Worm (Caenorhabditis elegans) whole organism, young adult: ENCODE data around the gene sprr-2.

ENCODE experiments used
- B0261.1 ChIP-seq: sonication (generic microtip); optimal IDR thresholded peaks from 2 replicates; lab custom pipeline; 2016; ENCODE audit warnings: mild to moderate bottlenecking, missing genetic modification characterization, moderate library complexity, missing compliant biosample characterization
- C06A6.2 ChIP-seq: fragments of 200-800 bp; sonication (Bioruptor generic); conservative IDR thresholded peaks from 2 replicates; pipeline ENCODE4 v1.3.6; 2022; ENCODE audit warnings: missing genetic modification characterization, missing compliant biosample characterization
- D2030.7 ChIP-seq: fragments of 200-800 bp; sonication (Bioruptor generic); IDR thresholded peaks from 2 replicates; pipeline ENCODE4 v1.3.6; 2022; ENCODE audit warnings: missing genetic modification reagents, missing genetic modification characterization, missing compliant biosample characterization
- F39B2.1 ChIP-seq: fragments of 200-800 bp; sonication (Bioruptor generic); IDR thresholded peaks from 2 replicates; pipeline ENCODE4 v1.3.6; 2022; ENCODE audit warnings: missing genetic modification reagents, missing genetic modification characterization, missing compliant biosample characterization
- F57A8.1 ChIP-seq: fragments of 200-800 bp; sonication (Bioruptor generic); optimal IDR thresholded peaks from 2 replicates; lab custom pipeline; 2018; ENCODE audit warnings: mild to moderate bottlenecking, missing genetic modification characterization, moderate library complexity, missing compliant biosample characterization
- K11D2.4 ChIP-seq: fragments of 200-800 bp; sonication (Bioruptor generic); IDR thresholded peaks from 2 replicates; pipeline ENCODE4 v1.3.6; 2022; ENCODE audit warnings: missing genetic modification reagents, missing genetic modification characterization, missing compliant biosample characterization
- K12H6.12 ChIP-seq: fragments of 200-800 bp; sonication (Bioruptor generic); optimal IDR thresholded peaks from 2 replicates; lab custom pipeline; 2018; ENCODE audit warnings: mild to moderate bottlenecking, missing genetic modification characterization, missing compliant biosample characterization
- Y53F4B.3 ChIP-seq: fragments of 200-800 bp; sonication (Bioruptor generic); IDR thresholded peaks from 2 replicates; pipeline ENCODE4 v1.3.6; 2022; ENCODE audit warnings: missing genetic modification reagents, missing genetic modification characterization, missing compliant biosample characterization
- Y53G8AR.9 ChIP-seq: fragments of 200-800 bp; sonication (Bioruptor generic); conservative IDR thresholded peaks from 2 replicates; pipeline ENCODE4 v1.3.6; 2022; ENCODE audit warnings: missing genetic modification reagents, missing genetic modification characterization, missing compliant biosample characterization
- Y67H2A.10 ChIP-seq: fragments of 200-800 bp; sonication (Bioruptor generic); conservative IDR thresholded peaks from 2 replicates; pipeline ENCODE4 v1.3.6; 2022; ENCODE audit warnings: missing genetic modification reagents, missing genetic modification characterization, missing compliant biosample characterization
- aptf-3 ChIP-seq: fragments of 200-800 bp; sonication (Bioruptor generic); IDR thresholded peaks from 2 replicates; pipeline ENCODE4 v1.3.6; 2022; ENCODE audit warnings: missing genetic modification characterization, missing compliant biosample characterization
- atf-7 ChIP-seq: sonication (generic microtip); optimal IDR thresholded peaks from 2 replicates; lab custom pipeline; 2017; ENCODE audit warnings: mild to moderate bottlenecking, missing genetic modification characterization, missing compliant biosample characterization
- attf-6 ChIP-seq: fragments of 200-800 bp; sonication (Bioruptor generic); IDR thresholded peaks from 2 replicates; pipeline ENCODE4 v1.3.6; 2022; ENCODE audit warnings: missing genetic modification reagents, missing genetic modification characterization, missing compliant biosample characterization
- ceh-27 ChIP-seq: fragments of 200-800 bp; sonication (Bioruptor generic); optimal IDR thresholded peaks from 2 replicates; lab custom pipeline; 2018; ENCODE audit warnings: mild to moderate bottlenecking, missing genetic modification characterization, moderate library complexity, missing compliant biosample characterization
- ceh-40 ChIP-seq: fragments of 200-800 bp; sonication (Bioruptor generic); IDR thresholded peaks from 2 replicates; pipeline ENCODE4 v1.3.6; 2022; ENCODE audit warnings: missing genetic modification characterization, missing compliant biosample characterization
- die-1 ChIP-seq: sonication (generic microtip); optimal IDR thresholded peaks from 2 replicates; lab custom pipeline; 2016; ENCODE audit warnings: missing genotype, mild to moderate bottlenecking, missing genetic modification characterization, missing compliant biosample characterization
- dox-1 ChIP-seq: fragments of 200-800 bp; sonication (Bioruptor generic); IDR thresholded peaks from 2 replicates; pipeline ENCODE4 v1.3.6; 2022; ENCODE audit warnings: missing genetic modification reagents, missing genetic modification characterization, missing compliant biosample characterization
- dpl-1 ChIP-seq: fragments of 150-350 bp; optimal IDR thresholded peaks from 2 replicates; lab custom pipeline; 2014; ENCODE audit warnings: missing biosample characterization, missing genetic modification reagents, missing genetic modification characterization
- fkh-3 ChIP-seq: sonication (generic microtip); optimal IDR thresholded peaks from 2 replicates; lab custom pipeline; 2016; ENCODE audit warnings: mild to moderate bottlenecking, missing genetic modification characterization, missing compliant biosample characterization
- gei-17 ChIP-seq: fragments of 200-800 bp; sonication (Bioruptor generic); optimal IDR thresholded peaks from 2 replicates; lab custom pipeline; 2018; ENCODE audit warnings: mild to moderate bottlenecking, missing genetic modification characterization, missing compliant biosample characterization
- hlh-12 ChIP-seq: sonication (generic microtip); optimal IDR thresholded peaks from 2 replicates; lab custom pipeline; 2016; ENCODE audit warnings: missing genetic modification characterization, missing compliant biosample characterization
- hrde-1 ChIP-seq: sonication (generic microtip); optimal IDR thresholded peaks from 2 replicates; lab custom pipeline; 2016; ENCODE audit warnings: missing genetic modification characterization, mild to moderate bottlenecking, missing compliant biosample characterization, moderate library complexity, missing genotype, missing genetic modification reagents, borderline replicate concordance
- let-526 ChIP-seq: fragments of 200-800 bp; sonication (Bioruptor generic); IDR thresholded peaks from 2 replicates; pipeline ENCODE4 v1.3.6; 2022; ENCODE audit warnings: missing genetic modification reagents, missing genetic modification characterization, missing compliant biosample characterization
- let-607 ChIP-seq, 2 experiments: fragments of 200-800 bp in 1 of 2; sonication (Bioruptor generic) in 1 of 2; sonication (generic microtip) in 1 of 2; optimal IDR thresholded peaks; 2 replicates each; lab custom pipeline; 2016 to 2018; ENCODE audit warnings: mild to moderate bottlenecking in 2 of 2, missing compliant biosample characterization in 2 of 2, missing genetic modification characterization in 2 of 2, moderate library complexity in 2 of 2, missing genotype in 1 of 2
- lin-35 ChIP-seq, 3 experiments: fragments of 150-350 bp in 2 of 3; sonication (generic microtip) in 1 of 3; optimal IDR thresholded peaks; 2 replicates each; lab custom pipeline; 2014 to 2018; ENCODE audit warnings: missing biosample characterization in 3 of 3, missing genetic modification characterization in 3 of 3, missing genetic modification reagents in 3 of 3
- lin-54 ChIP-seq: fragments of 200-800 bp; sonication (Bioruptor generic); optimal IDR thresholded peaks from 2 replicates; lab custom pipeline; 2018; ENCODE audit warnings: mild to moderate bottlenecking, missing genetic modification characterization, missing compliant biosample characterization
- lir-1 ChIP-seq: fragments of 200-800 bp; sonication (Bioruptor generic); conservative IDR thresholded peaks from 2 replicates; pipeline ENCODE4 v1.3.6; 2022; ENCODE audit warnings: missing genetic modification reagents, missing genetic modification characterization, missing compliant biosample characterization
- lsl-1 ChIP-seq: fragments of 200-800 bp; sonication (Bioruptor generic); optimal IDR thresholded peaks from 2 replicates; lab custom pipeline; 2018; ENCODE audit warnings: mild to moderate bottlenecking, missing genetic modification characterization, moderate library complexity, missing compliant biosample characterization
- madf-3 ChIP-seq: fragments of 200-800 bp; sonication (Bioruptor generic); IDR thresholded peaks from 2 replicates; pipeline ENCODE4 v1.3.6; 2022; ENCODE audit warnings: missing genetic modification reagents, missing genetic modification characterization, missing compliant biosample characterization
- nhr-120 ChIP-seq: fragments of 200-800 bp; sonication (Bioruptor generic); IDR thresholded peaks from 2 replicates; pipeline ENCODE4 v1.3.6; 2022; ENCODE audit warnings: missing genetic modification characterization, missing compliant biosample characterization
- nhr-179 ChIP-seq: sonication (generic microtip); optimal IDR thresholded peaks from 2 replicates; lab custom pipeline; 2016; ENCODE audit warnings: mild to moderate bottlenecking, missing genetic modification characterization, missing compliant biosample characterization
- nhr-27 ChIP-seq: fragments of 200-800 bp; sonication (Bioruptor generic); optimal IDR thresholded peaks from 2 replicates; lab custom pipeline; 2018; ENCODE audit warnings: mild to moderate bottlenecking, missing genetic modification characterization, moderate library complexity, missing compliant biosample characterization
- nhr-90 ChIP-seq: sonication (generic microtip); optimal IDR thresholded peaks from 2 replicates; lab custom pipeline; 2016; ENCODE audit warnings: missing genotype, mild to moderate bottlenecking, missing genetic modification characterization, missing compliant biosample characterization
- rcor-1 ChIP-seq: fragments of 200-800 bp; sonication (Bioruptor generic); IDR thresholded peaks from 2 replicates; pipeline ENCODE4 v1.3.6; 2022; ENCODE audit warnings: missing genetic modification reagents, missing genetic modification characterization, missing compliant biosample characterization
- rec-8 ChIP-seq, 2 experiments: sonication (generic microtip); optimal IDR thresholded peaks; 2 replicates each; lab custom pipeline; 2016; ENCODE audit warnings: mild to moderate bottlenecking in 2 of 2, missing genetic modification characterization in 2 of 2, missing genetic modification reagents in 2 of 2, missing genotype in 2 of 2, missing biosample characterization in 1 of 2, missing compliant biosample characterization in 1 of 2, moderate library complexity in 1 of 2
- repo-1 ChIP-seq: sonication (generic microtip); optimal IDR thresholded peaks from 2 replicates; lab custom pipeline; 2017; ENCODE audit warnings: mild to moderate bottlenecking, missing genetic modification characterization, missing compliant biosample characterization
- rpc-1 ChIP-seq, 2 experiments: fragments of 150-350 bp in 1 of 2; sonication (generic microtip) in 1 of 2; optimal IDR thresholded peaks; 2 replicates each; lab custom pipeline; 2014 to 2018; ENCODE audit warnings: missing biosample characterization in 1 of 2, missing genetic modification characterization in 1 of 2, missing genetic modification reagents in 1 of 2, missing genotype in 1 of 2
- sdz-38 ChIP-seq: sonication (generic microtip); optimal IDR thresholded peaks from 2 replicates; lab custom pipeline; 2016; ENCODE audit warnings: missing genotype, missing genetic modification characterization, missing compliant biosample characterization
- sea-2 ChIP-seq: fragments of 200-800 bp; sonication (Bioruptor generic); IDR thresholded peaks from 2 replicates; pipeline ENCODE4 v1.3.6; 2022; ENCODE audit warnings: missing genetic modification characterization, missing compliant biosample characterization
- snpc-1.3 ChIP-seq: sonication (generic microtip); optimal IDR thresholded peaks from 2 replicates; lab custom pipeline; 2017; ENCODE audit warnings: missing genetic modification characterization, mild to moderate bottlenecking, missing compliant biosample characterization, antibody characterized with exemption, moderate library complexity, missing genotype, missing genetic modification reagents; ENCODE audit not compliant: insufficient read depth
- snpc-3.4 ChIP-seq: sonication (generic microtip); optimal IDR thresholded peaks from 2 replicates; lab custom pipeline; 2017; ENCODE audit warnings: missing genetic modification characterization, mild to moderate bottlenecking, missing compliant biosample characterization, antibody characterized with exemption, moderate library complexity, missing genotype, missing genetic modification reagents
- somi-1 ChIP-seq: fragments of 200-800 bp; sonication (Bioruptor generic); optimal IDR thresholded peaks from 2 replicates; lab custom pipeline; 2018; ENCODE audit warnings: mild to moderate bottlenecking, missing genetic modification characterization, missing compliant biosample characterization
- sptf-2 ChIP-seq: fragments of 200-800 bp; sonication (Bioruptor generic); optimal IDR thresholded peaks from 2 replicates; lab custom pipeline; 2018; ENCODE audit warnings: mild to moderate bottlenecking, missing genetic modification characterization, missing compliant biosample characterization
- tbp1 ChIP-seq: fragments of 200-800 bp; sonication (Bioruptor generic); optimal IDR thresholded peaks from 2 replicates; lab custom pipeline; 2018; ENCODE audit warnings: mild to moderate bottlenecking, missing genetic modification characterization, missing compliant biosample characterization
- xnd-1 ChIP-seq: sonication (generic microtip); optimal IDR thresholded peaks from 2 replicates; lab custom pipeline; 2016; ENCODE audit warnings: missing genotype, missing genetic modification reagents, missing genetic modification characterization, missing compliant biosample characterization
- zim-3 ChIP-seq: sonication (generic microtip); optimal IDR thresholded peaks from 2 replicates; lab custom pipeline; 2017; ENCODE audit warnings: mild to moderate bottlenecking, missing genetic modification characterization, moderate library complexity, missing compliant biosample characterization
- ztf-22 ChIP-seq: fragments of 200-800 bp; sonication (Bioruptor generic); optimal IDR thresholded peaks from 2 replicates; lab custom pipeline; 2018; ENCODE audit warnings: mild to moderate bottlenecking, missing genetic modification characterization, moderate library complexity, missing compliant biosample characterization
- ztf-6 ChIP-seq: fragments of 200-800 bp; sonication (Bioruptor generic); IDR thresholded peaks from 2 replicates; pipeline ENCODE4 v1.3.6; 2022; ENCODE audit warnings: missing genetic modification reagents, missing genetic modification characterization, missing compliant biosample characterization

Gene sprr-2

DNA sequence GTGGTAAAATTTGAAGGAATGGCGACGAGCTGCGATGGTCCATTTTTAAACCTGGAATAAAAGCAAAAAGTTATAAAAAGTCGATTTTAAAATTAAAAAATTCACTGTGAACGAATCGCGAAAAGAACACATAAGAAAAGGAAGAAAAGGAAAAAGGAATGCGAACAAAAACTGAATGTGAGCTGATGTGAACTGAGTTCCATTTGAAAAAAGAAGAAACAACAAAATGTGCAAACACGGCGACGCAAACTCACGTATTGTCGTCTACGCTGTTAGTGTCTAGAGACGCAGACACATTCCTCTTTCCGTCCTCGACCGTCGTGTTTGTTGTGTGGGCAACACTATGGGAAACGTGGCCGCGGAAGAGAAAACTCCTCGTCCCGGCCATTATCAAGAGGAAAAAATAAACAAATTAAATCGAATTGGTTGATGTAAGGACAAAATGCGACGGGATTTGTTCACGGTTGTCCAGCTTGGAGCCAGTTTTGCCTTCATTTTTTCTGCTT, 60.5 kb downstream of the sprr-2 start, which contains the start of the genes C27C12.1 and C27C12.4 (continued):
- TF ChIP-seq K12H6.12 (tag; lab: Kevin White, UChicago) = peak; percentile 75
- no peak for TF ChIP-seq F39B2.1 (GFP tag; lab: Robert Waterston, UW)
- TF ChIP-seq hlh-12 = no peak
- no peak for TF ChIP-seq sptf-2 (GFP tag; lab: Kevin White, UChicago)
- TF ChIP-seq K11D2.4 = peak; percentile 80
- TF ChIP-seq lsl-1 (GFP tag; lab: Kevin White, UChicago) = no peak
- peak; percentile 15 for TF ChIP-seq gei-17 (GFP tag; lab: Kevin White, UChicago)
- no peak for TF ChIP-seq fkh-3 (tag; lab: Kevin White, UChicago)
- TF ChIP-seq die-1 (tag; lab: Kevin White, UChicago) = no peak
- TF ChIP-seq nhr-90 (tag; lab: Kevin White, UChicago) = no peak
- TF ChIP-seq lir-1 (GFP tag; lab: Robert Waterston, UW) = 0 out of 2 replicates have a peak, but pooled peaks have one; percentile 44
- TF ChIP-seq Y67H2A.10 (GFP tag; lab: Robert Waterston, UW) = no peak
- TF ChIP-seq let-526 = no peak
- TF ChIP-seq lin-54 = no peak
- TF ChIP-seq ztf-22 = no peak
- TF ChIP-seq dox-1 (GFP tag; lab: Robert Waterston, UW) = peak; percentile 77
- no peak for TF ChIP-seq B0261.1
- TF ChIP-seq aptf-3 (GFP tag; lab: Robert Waterston, UW) = no peak
- peak; percentile 9 to 48 for TF ChIP-seq let-607 (tag; optimal IDR thresholded peaks at IDR 0.05; lab: Kevin White, UChicago)
- TF ChIP-seq sdz-38 (tag; lab: Kevin White, UChicago) = no peak
- TF ChIP-seq rcor-1 (GFP tag; lab: Robert Waterston, UW) = peak; percentile 17; the same call in 1 of the 2 replicates
- TF ChIP-seq snpc-3.4 = no peak
- TF ChIP-seq C06A6.2 (GFP tag; lab: Robert Waterston, UW) = peak; percentile 35; the same call in 1 of the 2 replicates
- TF ChIP-seq Y53G8AR.9 (GFP tag; lab: Robert Waterston, UW) = 0 out of 2 replicates have a peak, but pooled peaks have one; percentile 59
- no peak for TF ChIP-seq nhr-120
- no peak for TF ChIP-seq sea-2 (GFP tag; lab: Robert Waterston, UW)
- TF ChIP-seq atf-7 (tag; lab: Kevin White, UChicago) = peak; percentile 26
- no peak for TF ChIP-seq D2030.7 (GFP tag; lab: Robert Waterston, UW)
- no peak for TF ChIP-seq zim-3 (tag; lab: Kevin White, UChicago)
- no peak for TF ChIP-seq xnd-1 (tag; lab: Kevin White, UChicago)
- no peak for TF ChIP-seq nhr-179 (tag; lab: Kevin White, UChicago)
- no peak for TF ChIP-seq somi-1 (GFP tag; lab: Kevin White, UChicago)
- TF ChIP-seq rpc-1 (optimal IDR thresholded peaks at IDR 0.05; lab: Kevin White, UChicago) = no peak
- no peak for TF ChIP-seq rpc-1 (tag; optimal IDR thresholded peaks at IDR 0.05; lab: Kevin White, UChicago)
- TF ChIP-seq repo-1 = no peak
- peak in 1 of 3 experiments; percentile 70 for TF ChIP-seq lin-35 (GFP tag; optimal IDR thresholded peaks at IDR 0.05; lab: Kevin White, UChicago)
- no peak for TF ChIP-seq ztf-6 (GFP tag; lab: Robert Waterston, UW)
- TF ChIP-seq snpc-1.3 = peak; percentile 0
- no peak for TF ChIP-seq tbp1 (GFP tag; lab: Kevin White, UChicago)
- no peak for TF ChIP-seq ceh-40
- no peak for TF ChIP-seq attf-6 (GFP tag; lab: Robert Waterston, UW)
- peak; percentile 80 for TF ChIP-seq ceh-27 (GFP tag; lab: Kevin White, UChicago)
- no peak for TF ChIP-seq nhr-27
- no peak for TF ChIP-seq madf-3 (GFP tag; lab: Robert Waterston, UW)
- TF ChIP-seq hrde-1 = no peak
- no peak for TF ChIP-seq F57A8.1 (GFP tag; lab: Kevin White, UChicago)
- no peak for TF ChIP-seq Y53F4B.3
- TF ChIP-seq rec-8 (tag; optimal IDR thresholded peaks at IDR 0.05; lab: Kevin White, UChicago) = no peak
- no peak for TF ChIP-seq dpl-1 (GFP tag; lab: Kevin White, UChicago)
